Worm (Caenorhabditis elegans) whole organism, L2 larva: ENCODE results near the gene ZK938.11.

Experiments used
- F13H6.1 ChIP-seq: sonication (generic microtip); optimal IDR thresholded peaks from 2 replicates; lab custom pipeline; 2016; ENCODE audit warnings: missing genetic modification characterization, missing compliant biosample characterization
- aly-2 ChIP-seq: fragments of 150-350 bp; optimal IDR thresholded peaks from 2 replicates; lab custom pipeline; 2014; ENCODE audit warnings: missing biosample characterization, missing genetic modification characterization
- ama-1 ChIP-seq: fragments of 150-350 bp; optimal IDR thresholded peaks from 2 replicates; lab custom pipeline; 2018; ENCODE audit warnings: inconsistent platforms
- ceh-16 ChIP-seq: fragments of 150-350 bp; optimal IDR thresholded peaks from 2 replicates; lab custom pipeline; 2014; ENCODE audit warnings: missing biosample characterization, missing genetic modification characterization
- lin-39 ChIP-seq: fragments of 150-350 bp; optimal IDR thresholded peaks from 2 replicates; lab custom pipeline; 2014; ENCODE audit warnings: missing biosample characterization, missing genetic modification reagents, missing genetic modification characterization
- lsy-2 ChIP-seq, 2 experiments: fragments of 150-350 bp in 1 of 2; sonication (generic microtip) in 1 of 2; optimal IDR thresholded peaks; 2 replicates each; lab custom pipeline; 2014 to 2017; ENCODE audit warnings: missing biosample characterization in 2 of 2, missing genetic modification characterization in 2 of 2
- mab-5 ChIP-seq: fragments of 150-350 bp; optimal IDR thresholded peaks from 2 replicates; lab custom pipeline; 2014; ENCODE audit warnings: missing biosample characterization, missing genetic modification characterization
- mdl-1 ChIP-seq, 2 experiments: fragments of 150-350 bp in 1 of 2; sonication (generic microtip) in 1 of 2; optimal IDR thresholded peaks; 2 replicates each; lab custom pipeline; 2017; ENCODE audit warnings: missing biosample characterization in 2 of 2, missing genetic modification characterization in 2 of 2
- nhr-11 ChIP-seq: fragments of 150-350 bp; optimal IDR thresholded peaks from 2 replicates; lab custom pipeline; 2014; ENCODE audit warnings: missing biosample characterization, missing genetic modification characterization
- nhr-21 ChIP-seq: fragments of 150-350 bp; optimal IDR thresholded peaks from 2 replicates; lab custom pipeline; 2014; ENCODE audit warnings: missing biosample characterization, missing genetic modification characterization
- nhr-23 ChIP-seq: fragments of 150-350 bp; optimal IDR thresholded peaks from 2 replicates; lab custom pipeline; 2014; ENCODE audit warnings: missing biosample characterization, missing genetic modification reagents, missing genetic modification characterization
- nhr-237 ChIP-seq: fragments of 150-350 bp; optimal IDR thresholded peaks from 2 replicates; lab custom pipeline; 2014; ENCODE audit warnings: missing biosample characterization, missing genetic modification characterization
- skn-1 ChIP-seq: sonication (generic microtip); optimal IDR thresholded peaks from 2 replicates; lab custom pipeline; 2017; ENCODE audit warnings: missing biosample characterization, missing genetic modification characterization
- snpc-4 ChIP-seq: fragments of 150-350 bp; optimal IDR thresholded peaks from 2 replicates; lab custom pipeline; 2014; ENCODE audit warnings: missing biosample characterization, missing genetic modification characterization

DNA sequence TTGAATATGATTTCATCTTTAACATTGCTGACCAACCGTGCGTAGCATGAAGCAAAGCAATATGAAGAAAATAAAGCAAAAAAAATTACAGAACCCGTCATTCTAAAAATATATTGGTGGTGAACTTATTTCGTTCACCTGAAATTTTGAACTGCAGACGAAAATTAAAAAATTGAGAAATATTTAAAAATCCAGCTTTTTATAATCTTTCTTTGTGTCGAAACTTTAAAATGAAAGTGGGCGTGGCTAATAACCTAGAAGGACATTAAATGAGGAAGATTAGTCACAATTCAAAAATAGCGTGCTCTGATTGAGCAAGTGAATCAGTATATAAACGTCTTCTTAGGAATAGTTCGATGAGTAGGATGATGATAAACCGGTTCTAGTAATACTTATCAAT lies 9.3 kb upstream of the ZK938.11 start, which contains the start of gene old-2:
- no peak for TF ChIP-seq nhr-21 (tag; lab: Kevin White, UChicago)
- no peak for TF ChIP-seq mdl-1 (tag; optimal IDR thresholded peaks at IDR 0.05; lab: Kevin White, UChicago)
- TF ChIP-seq lsy-2 (tag; optimal IDR thresholded peaks at IDR 0.05; lab: Kevin White, UChicago): no peak
- TF ChIP-seq skn-1: no peak
- TF ChIP-seq nhr-11: no peak
- TF ChIP-seq mab-5: no peak
- TF ChIP-seq ama-1 (lab: Kevin White, UChicago): no peak
- TF ChIP-seq nhr-237 (tag; lab: Kevin White, UChicago): no peak
- TF ChIP-seq F13H6.1 (tag; lab: Kevin White, UChicago): no peak
- TF ChIP-seq aly-2 (tag; lab: Kevin White, UChicago): no peak
- TF ChIP-seq snpc-4: no peak
- TF ChIP-seq lin-39: no peak
- no peak for TF ChIP-seq nhr-23 (tag; lab: Kevin White, UChicago)
- TF ChIP-seq ceh-16 (tag; lab: Kevin White, UChicago): no peak
